Fruit fly (Drosophila melanogaster) whole organism, embryonic: Measurements from ENCODE around the gene CheA86a.

Source experiments
- Asciz ChIP-seq: fragments of 200-800 bp; sonication (Bioruptor generic); optimal IDR thresholded peaks from 2 replicates; lab custom pipeline; 2017; ENCODE audit warnings: missing biosample characterization, mild to moderate bottlenecking, missing genetic modification characterization, missing genetic modification reagents
- Atf3 ChIP-seq: fragments of 200-800 bp; sonication (Bioruptor generic); optimal IDR thresholded peaks from 3 replicates; lab custom pipeline; 2016; ENCODE audit warnings: missing biosample characterization, missing genetic modification characterization
- CG11398 ChIP-seq: fragments of 200-800 bp; sonication (Bioruptor generic); optimal IDR thresholded peaks from 2 replicates; lab custom pipeline; 2016; ENCODE audit warnings: missing biosample characterization, missing genetic modification characterization
- CG12071 ChIP-seq: fragments of 200-800 bp; sonication (Bioruptor generic); optimal IDR thresholded peaks from 3 replicates; lab custom pipeline; 2018; ENCODE audit warnings: missing biosample characterization, mild to moderate bottlenecking, missing genetic modification characterization
- CG12104 ChIP-seq: fragments of 200-800 bp; sonication (Bioruptor generic); optimal IDR thresholded peaks from 3 replicates; lab custom pipeline; 2016; ENCODE audit warnings: missing biosample characterization, missing genetic modification characterization
- CG12659 ChIP-seq: fragments of 200-800 bp; sonication (Bioruptor generic); optimal IDR thresholded peaks from 3 replicates; lab custom pipeline; 2017; ENCODE audit warnings: mild to moderate bottlenecking, missing biosample characterization, missing genetic modification reagents, missing genetic modification characterization
- CG13296 ChIP-seq: fragments of 200-800 bp; sonication (Bioruptor generic); optimal IDR thresholded peaks from 3 replicates; lab custom pipeline; 2018; ENCODE audit warnings: missing biosample characterization, mild to moderate bottlenecking, missing genetic modification characterization
- CG13424 ChIP-seq: fragments of 200-800 bp; sonication (Bioruptor generic); optimal IDR thresholded peaks from 2 replicates; lab custom pipeline; 2019; ENCODE audit warnings: missing biosample characterization, mild to moderate bottlenecking, missing genetic modification characterization, moderate library complexity
- CG13775 ChIP-seq: fragments of 200-800 bp; sonication (Bioruptor generic); optimal IDR thresholded peaks from 3 replicates; lab custom pipeline; 2017; ENCODE audit warnings: missing biosample characterization, mild to moderate bottlenecking, missing genetic modification characterization
- CG15514 ChIP-seq: fragments of 200-800 bp; sonication (Bioruptor generic); optimal IDR thresholded peaks from 3 replicates; lab custom pipeline; 2017; ENCODE audit warnings: missing biosample characterization, missing genetic modification characterization, mild to moderate bottlenecking, moderate library complexity, missing genetic modification reagents
- CG15601 ChIP-seq: fragments of 200-800 bp; sonication (Bioruptor generic); optimal IDR thresholded peaks from 3 replicates; lab custom pipeline; 2019; ENCODE audit warnings: missing biosample characterization, mild to moderate bottlenecking, missing genetic modification characterization, moderate library complexity
- CG16815 ChIP-seq: fragments of 200-800 bp; sonication (Bioruptor generic); optimal IDR thresholded peaks from 3 replicates; lab custom pipeline; 2017; ENCODE audit warnings: missing biosample characterization, mild to moderate bottlenecking, missing genetic modification characterization
- CG17802 ChIP-seq: fragments of 200-800 bp; sonication (Bioruptor generic); optimal IDR thresholded peaks from 2 replicates; lab custom pipeline; 2018; ENCODE audit warnings: missing biosample characterization, mild to moderate bottlenecking, missing genetic modification characterization, moderate library complexity
- CG18011 ChIP-seq: fragments of 200-800 bp; sonication (Bioruptor generic); optimal IDR thresholded peaks from 2 replicates; lab custom pipeline; 2017; ENCODE audit warnings: missing biosample characterization, missing genetic modification characterization, mild to moderate bottlenecking, moderate library complexity, missing genotype
- CG18476 ChIP-seq: fragments of 200-800 bp; sonication (Bioruptor generic); optimal IDR thresholded peaks from 2 replicates; lab custom pipeline; 2016; ENCODE audit warnings: missing biosample characterization, mild to moderate bottlenecking, missing genetic modification characterization
- CG2875 ChIP-seq: fragments of 200-800 bp; sonication (Bioruptor generic); optimal IDR thresholded peaks from 2 replicates; lab custom pipeline; 2017; ENCODE audit warnings: missing biosample characterization, mild to moderate bottlenecking, missing genetic modification characterization, missing genetic modification reagents
- CG30403 ChIP-seq: fragments of 200-800 bp; sonication (Bioruptor generic); optimal IDR thresholded peaks from 3 replicates; lab custom pipeline; 2016; ENCODE audit warnings: missing biosample characterization, missing genetic modification characterization
- CG34376 ChIP-seq: fragments of 200-800 bp; sonication (Bioruptor generic); optimal IDR thresholded peaks from 2 replicates; lab custom pipeline; 2018; ENCODE audit warnings: missing biosample characterization, mild to moderate bottlenecking, missing genetic modification characterization
- CG6254 ChIP-seq: fragments of 200-800 bp; sonication (Bioruptor generic); optimal IDR thresholded peaks from 3 replicates; lab custom pipeline; 2017; ENCODE audit warnings: mild to moderate bottlenecking, missing biosample characterization, missing genetic modification reagents, missing genetic modification characterization
- CG6272 ChIP-seq: fragments of 200-800 bp; sonication (Bioruptor generic); IDR thresholded peaks from 2 replicates; pipeline ENCODE4 v1.3.6; 2022; ENCODE audit warnings: missing biosample characterization, missing genetic modification characterization
- CG6813 ChIP-seq: fragments of 200-800 bp; sonication (Bioruptor generic); optimal IDR thresholded peaks from 2 replicates; lab custom pipeline; 2017; ENCODE audit warnings: missing biosample characterization, missing genetic modification characterization, mild to moderate bottlenecking, moderate library complexity, missing genetic modification reagents
- CG7928 ChIP-seq: fragments of 200-800 bp; sonication (Bioruptor generic); optimal IDR thresholded peaks from 2 replicates; lab custom pipeline; 2017; ENCODE audit warnings: missing biosample characterization, mild to moderate bottlenecking, missing genetic modification characterization
- CG8290 ChIP-seq, 3 experiments: fragments of 200-800 bp; sonication (Bioruptor generic); optimal IDR thresholded peaks; 2 replicates each; lab custom pipeline; 2016 to 2019; ENCODE audit warnings: missing biosample characterization in 3 of 3, missing genetic modification characterization in 3 of 3, mild to moderate bottlenecking in 2 of 3, moderate library complexity in 1 of 3
- CG8924 ChIP-seq: fragments of 200-800 bp; optimal IDR thresholded peaks from 3 replicates; lab custom pipeline; 2019; ENCODE audit warnings: missing biosample characterization, mild to moderate bottlenecking, missing genetic modification characterization, moderate library complexity
- CG9817 ChIP-seq: fragments of 200-800 bp; sonication (Bioruptor generic); optimal IDR thresholded peaks from 2 replicates; lab custom pipeline; 2018; ENCODE audit warnings: missing biosample characterization, mild to moderate bottlenecking, missing genetic modification characterization, moderate library complexity
- CTCF ChIP-seq: fragments of 200-800 bp; sonication (Bioruptor generic); optimal IDR thresholded peaks from 2 replicates; lab custom pipeline; 2017; ENCODE audit warnings: missing biosample characterization, mild to moderate bottlenecking, missing genetic modification characterization, moderate library complexity
- Dek ChIP-seq: fragments of 200-800 bp; sonication (Bioruptor generic); optimal IDR thresholded peaks from 3 replicates; lab custom pipeline; 2019; ENCODE audit warnings: missing biosample characterization, mild to moderate bottlenecking, missing genetic modification characterization, moderate library complexity
- ERR ChIP-seq: fragments of 200-800 bp; sonication (Bioruptor generic); optimal IDR thresholded peaks from 2 replicates; lab custom pipeline; 2016; ENCODE audit warnings: missing biosample characterization, missing genetic modification characterization
- Elba2 ChIP-seq: fragments of 200-800 bp; sonication (Bioruptor generic); optimal IDR thresholded peaks from 3 replicates; lab custom pipeline; 2016; ENCODE audit warnings: missing biosample characterization, missing genetic modification characterization
- GATAe ChIP-seq: fragments of 200-800 bp; sonication (Bioruptor generic); conservative IDR thresholded peaks from 2 replicates; pipeline ENCODE4 v1.3.6; 2022; ENCODE audit warnings: missing biosample characterization, missing genetic modification characterization
- HHEX ChIP-seq: fragments of 200-800 bp; sonication (Bioruptor generic); optimal IDR thresholded peaks from 3 replicates; lab custom pipeline; 2017; ENCODE audit warnings: missing biosample characterization, mild to moderate bottlenecking, missing genetic modification characterization, missing genetic modification reagents
- Hmx ChIP-seq: fragments of 200-800 bp; sonication (Bioruptor generic); optimal IDR thresholded peaks from 2 replicates; lab custom pipeline; 2016; ENCODE audit warnings: missing biosample characterization, missing genetic modification characterization
- Hr3 ChIP-seq: fragments of 200-800 bp; sonication (Bioruptor generic); optimal IDR thresholded peaks from 3 replicates; lab custom pipeline; 2016; ENCODE audit warnings: missing biosample characterization, missing genetic modification characterization
- Hr39 ChIP-seq: fragments of >200 bp; optimal IDR thresholded peaks from 2 replicates; lab custom pipeline; 2017
- MTF-1 ChIP-seq: fragments of 200-800 bp; sonication (Bioruptor generic); optimal IDR thresholded peaks from 2 replicates; lab custom pipeline; 2018; ENCODE audit warnings: missing biosample characterization, mild to moderate bottlenecking, missing genetic modification characterization, borderline replicate concordance
- Rfx ChIP-seq: fragments of 200-800 bp; sonication (Bioruptor generic); IDR thresholded peaks from 2 replicates; pipeline ENCODE4 v1.3.6; 2022; ENCODE audit warnings: missing biosample characterization, missing genetic modification characterization
- btn ChIP-seq: fragments of 200-800 bp; sonication (Bioruptor generic); optimal IDR thresholded peaks from 2 replicates; lab custom pipeline; 2016; ENCODE audit warnings: missing biosample characterization, missing genetic modification characterization
- dmrt99B ChIP-seq: fragments of 200-800 bp; sonication (Bioruptor generic); optimal IDR thresholded peaks from 2 replicates; lab custom pipeline; 2018; ENCODE audit warnings: missing biosample characterization, mild to moderate bottlenecking, missing genetic modification characterization, moderate library complexity
- dysf ChIP-seq: fragments of 200-800 bp; sonication (Bioruptor generic); IDR thresholded peaks from 3 replicates; pipeline ENCODE4 v1.3.6; 2022; ENCODE audit warnings: missing biosample characterization, missing genetic modification characterization
- fd96Cb ChIP-seq: fragments of 200-800 bp; sonication (Bioruptor generic); optimal IDR thresholded peaks from 2 replicates; lab custom pipeline; 2018; ENCODE audit warnings: missing biosample characterization, mild to moderate bottlenecking, missing genetic modification characterization, moderate library complexity
- gce ChIP-seq: fragments of 200-800 bp; sonication (Bioruptor generic); IDR thresholded peaks from 3 replicates; pipeline ENCODE4 v1.3.6; 2022; ENCODE audit warnings: missing biosample characterization, missing genetic modification characterization
- grau ChIP-seq: fragments of 200-800 bp; optimal IDR thresholded peaks from 3 replicates; lab custom pipeline; 2019; ENCODE audit warnings: missing biosample characterization, mild to moderate bottlenecking, missing genetic modification characterization, moderate library complexity
- grn ChIP-seq: fragments of 200-800 bp; sonication (Bioruptor generic); optimal IDR thresholded peaks from 3 replicates; lab custom pipeline; 2017; ENCODE audit warnings: missing biosample characterization, missing genetic modification characterization
- ind ChIP-seq: fragments of 200-800 bp; sonication (Bioruptor generic); optimal IDR thresholded peaks from 3 replicates; lab custom pipeline; 2016; ENCODE audit warnings: missing biosample characterization, missing genetic modification characterization
- mam ChIP-seq: fragments of 200-800 bp; sonication (Bioruptor generic); optimal IDR thresholded peaks from 3 replicates; lab custom pipeline; 2016; ENCODE audit warnings: missing biosample characterization, missing genetic modification characterization
- mirr ChIP-seq: fragments of 200-800 bp; sonication (Bioruptor generic); optimal IDR thresholded peaks from 3 replicates; lab custom pipeline; 2018; ENCODE audit warnings: missing biosample characterization, mild to moderate bottlenecking, missing genetic modification characterization
- pb ChIP-seq: fragments of 200-800 bp; sonication (Bioruptor generic); optimal IDR thresholded peaks from 3 replicates; lab custom pipeline; 2016; ENCODE audit warnings: missing biosample characterization, missing genetic modification characterization
- so ChIP-seq: fragments of 200-800 bp; sonication (Bioruptor generic); IDR thresholded peaks from 3 replicates; pipeline ENCODE4 v1.3.6; 2022; ENCODE audit warnings: missing biosample characterization, missing genetic modification characterization
- tll ChIP-seq, 2 experiments: fragments of 200-800 bp in 1 of 2; fragments of >200 bp in 1 of 2; sonication (Bioruptor generic) in 1 of 2; optimal IDR thresholded peaks; 2 replicates each; lab custom pipeline; 2017 to 2019; ENCODE audit warnings: missing biosample characterization in 2 of 2, missing genetic modification characterization in 2 of 2, mild to moderate bottlenecking in 1 of 2, moderate library complexity in 1 of 2
- vfl ChIP-seq: fragments of 200-800 bp; sonication (Bioruptor generic); optimal IDR thresholded peaks from 2 replicates; lab custom pipeline; 2016; ENCODE audit warnings: missing biosample characterization, missing genetic modification characterization
- zfh1 ChIP-seq: fragments of 200-800 bp; sonication (Bioruptor generic); IDR thresholded peaks from 3 replicates; pipeline ENCODE4 v1.3.6; 2022; ENCODE audit warnings: missing biosample characterization, missing genetic modification characterization

The CheA86a gene

DNA sequence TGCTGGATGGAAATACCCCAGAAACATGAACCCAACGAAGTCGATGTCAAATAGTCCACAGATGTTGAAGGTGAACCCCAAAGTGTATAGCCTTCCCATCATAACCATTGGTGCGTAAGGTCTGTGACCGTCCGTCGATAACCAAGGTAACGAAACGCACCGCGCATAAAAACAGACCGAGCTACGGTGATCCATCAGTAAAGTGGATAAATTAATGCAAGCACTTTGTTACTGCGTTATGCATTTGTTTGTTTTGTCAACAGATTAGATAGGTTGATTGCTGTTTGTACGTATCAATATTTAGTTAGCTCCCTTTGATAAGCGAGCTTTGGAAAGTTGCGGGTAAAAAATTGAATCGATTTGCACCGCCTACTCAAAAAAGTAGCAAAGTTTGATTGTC, 33.3 kb upstream of the CheA86a start (continued):
- TF ChIP-seq fd96Cb (tag; lab: Kevin White, UChicago) (no peak), dmrt99B (peak; percentile 13), CG12659 (GFP tag; lab: Kevin White, UChicago) (no peak), dysf (no peak), CG15601 (tag; lab: Kevin White, UChicago) (peak; percentile 11), CG13296 (peak; percentile 15), Atf3 (GFP tag; lab: Kevin White, UChicago) (no peak), CG30403 (GFP tag; lab: Kevin White, UChicago) (no peak), CG6813 (GFP tag; lab: Kevin White, UChicago) (peak; percentile 23), so (0 out of 3 replicates have a peak, but pooled peaks have one; percentile 17), CG17802 (tag; lab: Kevin White, UChicago) (no peak), CG12071 (GFP tag; lab: Kevin White, UChicago) (peak; percentile 40), CG13424 (peak; percentile 7), mam (GFP tag; lab: Kevin White, UChicago) (no peak), CG12104 (no peak), CG9817 (tag; lab: Kevin White, UChicago) (peak; percentile 5), HHEX (GFP tag; lab: Kevin White, UChicago) (peak; percentile 17), grau (tag; lab: Kevin White, UChicago) (peak; percentile 58), ind (GFP tag; lab: Kevin White, UChicago) (no peak), CG18011 (GFP tag; lab: Kevin White, UChicago) (no peak), CG8290 (GFP tag; optimal IDR thresholded peaks at IDR 0.05; lab: Kevin White, UChicago) (no peak), CG8290 (tag; optimal IDR thresholded peaks at IDR 0.05; lab: Kevin White, UChicago) (peak in 1 of 2 experiments; percentile 12)

dm6 chr3R:11177579-11177978, 32.5 kb upstream of the CheA86a start:
- TF ChIP-seq CG18476 (GFP tag; lab: Kevin White, UChicago) (no peak), tll (GFP tag; optimal IDR thresholded peaks at IDR 0.05; lab: Kevin White, UChicago) (no peak), CG7928 (GFP tag; lab: Kevin White, UChicago) (no peak), Elba2 (GFP tag; lab: Kevin White, UChicago) (no peak), CG6254 (GFP tag; lab: Kevin White, UChicago) (no peak), CG15601 (tag; lab: Kevin White, UChicago) (no peak), Hr3 (no peak), grn (GFP tag; lab: Kevin White, UChicago) (peak; percentile 62), CG8924 (tag; lab: Kevin White, UChicago) (no peak), CG13775 (no peak), Dek (tag; lab: Kevin White, UChicago) (no peak), CG2875 (GFP tag; lab: Kevin White, UChicago) (no peak), gce (no peak), mirr (GFP tag; lab: Kevin White, UChicago) (peak; percentile 84), CTCF (GFP tag; lab: Kevin White, UChicago) (no peak), vfl (GFP tag; lab: Kevin White, UChicago) (no peak), MTF-1 (no peak), CG11398 (GFP tag; lab: Kevin White, UChicago) (no peak), ERR (GFP tag; lab: Kevin White, UChicago) (no peak), Asciz (GFP tag; lab: Kevin White, UChicago) (no peak), CG16815 (GFP tag; lab: Kevin White, UChicago) (no peak), grau (tag; lab: Kevin White, UChicago) (no peak), Hmx (GFP tag; lab: Kevin White, UChicago) (no peak), Hr39 (lab: Kevin White, UChicago) (no peak), Rfx (GFP tag; lab: Robert Waterston, UW) (no peak), GATAe (GFP tag; lab: Robert Waterston, UW) (peak; percentile 60), zfh1 (GFP tag; lab: Robert Waterston, UW) (no peak), pb (GFP tag; lab: Kevin White, UChicago) (no peak), CG15514 (GFP tag; lab: Kevin White, UChicago) (no peak), CG6272 (GFP tag; lab: Robert Waterston, UW) (no peak), btn (GFP tag; lab: Kevin White, UChicago) (no peak), CG34376 (GFP tag; lab: Kevin White, UChicago) (peak; percentile 39)
